Fruit fly (Drosophila melanogaster): Measurements from ENCODE around the gene NTPase.

Gene NTPase

dm6 chr2L:2857862-2858734 lies 27.6 kb downstream of the NTPase start (continued):
- TF ChIP-seq CG8944 (GFP tag; optimal IDR thresholded peaks at IDR 0.05) (no peak), CG11398 (GFP tag; optimal IDR thresholded peaks at IDR 0.05) (no peak), CG9727 (GFP tag; optimal IDR thresholded peaks at IDR 0.05) (peak; percentile 2), CG11695 (GFP tag; IDR thresholded peaks at IDR 0.05) (peak; percentile 48; the same call in 2 of the 3 replicates), jumu (GFP tag; optimal IDR thresholded peaks at IDR 0.05) (no peak), CG18011 (GFP tag; optimal IDR thresholded peaks at IDR 0.05) (no peak), her (GFP tag; optimal IDR thresholded peaks at IDR 0.05) (peak; percentile 14), CG33557 (GFP tag; optimal IDR thresholded peaks at IDR 0.05) (no peak), CG12071 (GFP tag; optimal IDR thresholded peaks at IDR 0.05) (peak; percentile 42), onecut (GFP tag; IDR thresholded peaks at IDR 0.05) (peak; percentile 2; the same call in 1 of the 2 replicates), Dad (GFP tag; optimal IDR thresholded peaks at IDR 0.05) (no peak), crol (GFP tag; IDR thresholded peaks at IDR 0.05) (peak; percentile 75), Dll (GFP tag; IDR thresholded peaks at IDR 0.05; ENCODE audit: partially characterized antibody) (no peak), CG12769 (tag; optimal IDR thresholded peaks at IDR 0.05) (peak; percentile 18), CG17385 (GFP tag; optimal IDR thresholded peaks at IDR 0.05) (peak; percentile 86), nom (GFP tag; optimal IDR thresholded peaks at IDR 0.05) (no peak), chm (GFP tag; IDR thresholded peaks at IDR 0.05) (no peak), Hr51 (GFP tag; optimal IDR thresholded peaks at IDR 0.05) (peak in 1 of 2 experiments; percentile 42), ATbp (GFP tag; optimal IDR thresholded peaks at IDR 0.05) (no peak), CG12942 (GFP tag; optimal IDR thresholded peaks at IDR 0.05) (no peak), CG2875 (GFP tag; optimal IDR thresholded peaks at IDR 0.05) (no peak), exex (tag; optimal IDR thresholded peaks at IDR 0.05) (peak; percentile 70), CG6791 (GFP tag; IDR thresholded peaks at IDR 0.05; ENCODE audit: partially characterized antibody) (no peak), B-H1 (GFP tag; IDR thresholded peaks at IDR 0.05) (no peak), trh (GFP tag; optimal IDR thresholded peaks at IDR 0.05) (no peak), Ets65A (GFP tag) (peak; percentile 35), CG17912 (GFP tag; optimal IDR thresholded peaks at IDR 0.05) (peak; percentile 0), CG10147 (GFP tag; optimal IDR thresholded peaks at IDR 0.05) (no peak), ham (GFP tag; IDR thresholded peaks at IDR 0.05) (no peak), Meics (GFP tag; optimal IDR thresholded peaks at IDR 0.05) (no peak), sd (tag; optimal IDR thresholded peaks at IDR 0.05) (peak; percentile 66), inv (GFP tag; IDR thresholded peaks at IDR 0.05; ENCODE audit: partially characterized antibody) (no peak), CG10462 (GFP tag; optimal IDR thresholded peaks at IDR 0.05) (no peak), kni (GFP tag; optimal IDR thresholded peaks at IDR 0.05) (no peak), abd-A (tag; optimal IDR thresholded peaks at IDR 0.05) (peak; percentile 42), ro (GFP tag; IDR thresholded peaks at IDR 0.05) (no peak), CG11456 (GFP tag; IDR thresholded peaks at IDR 0.05) (no peak), Rfx (GFP tag; IDR thresholded peaks at IDR 0.05) (0 out of 2 replicates have a peak, but pooled peaks have one; percentile 31), Lpt (GFP tag; optimal IDR thresholded peaks at IDR 0.05) (no peak), CG12299 (tag; optimal IDR thresholded peaks at IDR 0.05) (no peak), insv (GFP tag; optimal IDR thresholded peaks at IDR 0.05) (no peak), ERR (GFP tag; optimal IDR thresholded peaks at IDR 0.05) (peak; percentile 19), CG30020 (tag; optimal IDR thresholded peaks at IDR 0.05) (no peak), Spps (tag; optimal IDR thresholded peaks at IDR 0.05) (no peak), fd64A (GFP tag; optimal IDR thresholded peaks at IDR 0.05) (no peak), sc (optimal IDR thresholded peaks at IDR 0.05) (no peak), sc (GFP tag; optimal IDR thresholded peaks at IDR 0.05) (no peak), CG8924 (tag; optimal IDR thresholded peaks at IDR 0.05) (peak; percentile 24), salm (tag; optimal IDR thresholded peaks at IDR 0.05) (no peak)

Data from whole organism, embryonic.